Fruit fly (Drosophila melanogaster): ENCODE measurements around the gene Rcd-1.

Gene Rcd-1

DNA sequence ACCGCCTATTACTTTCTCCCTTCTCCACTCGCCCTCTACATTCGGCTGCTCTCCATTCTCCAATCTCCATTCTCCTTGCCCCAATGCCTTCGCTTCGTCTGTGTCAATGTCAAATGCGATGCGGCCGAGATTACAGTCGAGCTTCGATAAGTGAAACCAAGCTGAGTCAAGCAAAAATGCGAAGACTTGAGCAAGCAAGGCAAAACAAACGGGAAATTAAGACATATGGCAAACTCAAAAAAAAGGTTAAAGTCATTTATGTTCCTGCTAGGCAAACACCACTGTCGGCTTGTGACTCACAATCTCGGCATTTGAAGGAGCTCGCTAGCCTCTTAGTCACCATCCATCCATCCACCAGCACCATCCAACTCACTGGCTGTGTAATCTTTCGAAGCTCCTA, 29.8 kb downstream of the Rcd-1 start (continued):
- peak; percentile 86 for TF ChIP-seq CG4854 (GFP tag; optimal IDR thresholded peaks at IDR 0.05)
- peak; percentile 98 for TF ChIP-seq CG7786 (GFP tag; optimal IDR thresholded peaks at IDR 0.05)
- TF ChIP-seq pzg (GFP tag; optimal IDR thresholded peaks at IDR 0.05) = peak; percentile 19
- peak; percentile 90 for TF ChIP-seq YL-1 (GFP tag; optimal IDR thresholded peaks at IDR 0.05)
- peak; percentile 91 for TF ChIP-seq Vsx1 (GFP tag; optimal IDR thresholded peaks at IDR 0.05)
- TF ChIP-seq z (GFP tag; IDR thresholded peaks at IDR 0.05) = 0 out of 3 replicates have a peak, but pooled peaks have one; percentile 38
- peak; percentile 96 to 98 for TF ChIP-seq Pdp1 (GFP tag; optimal IDR thresholded peaks at IDR 0.05)
- TF ChIP-seq CG18476 (GFP tag; optimal IDR thresholded peaks at IDR 0.05) = peak; percentile 89
- peak; percentile 90 for TF ChIP-seq slp2 (GFP tag; optimal IDR thresholded peaks at IDR 0.05)
- TF ChIP-seq bbx (GFP tag; IDR thresholded peaks at IDR 0.05; ENCODE audit: partially characterized antibody) = no peak
- peak; percentile 78 for TF ChIP-seq sr (GFP tag; IDR thresholded peaks at IDR 0.05)
- TF ChIP-seq inv (GFP tag; IDR thresholded peaks at IDR 0.05; ENCODE audit: partially characterized antibody) = no peak
- peak; percentile 88 for TF ChIP-seq peb (GFP tag; IDR thresholded peaks at IDR 0.05)
- no peak for TF ChIP-seq CG13287 (GFP tag; IDR thresholded peaks at IDR 0.05; ENCODE audit: partially characterized antibody)
- peak; percentile 98 for TF ChIP-seq dmrt11E (tag; optimal IDR thresholded peaks at IDR 0.05)
- peak; percentile 90 for TF ChIP-seq B-H2 (GFP tag; optimal IDR thresholded peaks at IDR 0.05)
- TF ChIP-seq pan (optimal IDR thresholded peaks at IDR 0.05) = no peak
- peak in 1 of 2 experiments; percentile 92 for TF ChIP-seq pan (GFP tag; optimal IDR thresholded peaks at IDR 0.05 in 1 of 2, IDR thresholded peaks at IDR 0.05 in 1 of 2)
- TF ChIP-seq CG18011 (GFP tag; optimal IDR thresholded peaks at IDR 0.05) = peak; percentile 79
- peak; percentile 72; the same call in 1 of the 2 replicates for TF ChIP-seq toy (GFP tag; IDR thresholded peaks at IDR 0.05)
- TF ChIP-seq CG7963 (GFP tag; IDR thresholded peaks at IDR 0.05; ENCODE audit: partially characterized antibody) = no peak
- peak; percentile 100 for TF ChIP-seq grau (tag; optimal IDR thresholded peaks at IDR 0.05)
- TF ChIP-seq CG12659 (GFP tag; optimal IDR thresholded peaks at IDR 0.05) = peak; percentile 96
- TF ChIP-seq esg (GFP tag; conservative IDR thresholded peaks at IDR 0.05) = peak; percentile 94
- TF ChIP-seq CG15269 (tag; optimal IDR thresholded peaks at IDR 0.05) = peak; percentile 97
- TF ChIP-seq CG10209 (GFP tag; optimal IDR thresholded peaks at IDR 0.05) = peak; percentile 93
- no peak for TF ChIP-seq CG15479 (GFP tag; optimal IDR thresholded peaks at IDR 0.05)
- peak; percentile 54 for TF ChIP-seq MESR4 (GFP tag; optimal IDR thresholded peaks at IDR 0.05)
- TF ChIP-seq Atf6 (GFP tag; IDR thresholded peaks at IDR 0.05) = peak; percentile 94
- peak; percentile 18 for TF ChIP-seq BEAF-32 (GFP tag; optimal IDR thresholded peaks at IDR 0.05)
- TF ChIP-seq Bgb (GFP tag; IDR thresholded peaks at IDR 0.05; ENCODE audit: partially characterized antibody) = no peak
- peak; percentile 79 for TF ChIP-seq CG11695 (GFP tag; IDR thresholded peaks at IDR 0.05)
- peak; percentile 99 for TF ChIP-seq pros (GFP tag; optimal IDR thresholded peaks at IDR 0.05)
- peak; percentile 87 for TF ChIP-seq CG3281 (GFP tag; optimal IDR thresholded peaks at IDR 0.05)
- TF ChIP-seq NfI (GFP tag; optimal IDR thresholded peaks at IDR 0.05) = peak; percentile 98
- TF ChIP-seq CG10274 (GFP tag; optimal IDR thresholded peaks at IDR 0.05) = peak; percentile 86
- peak in 1 of 2 experiments; percentile 93 for TF ChIP-seq Hr78 (GFP tag; optimal IDR thresholded peaks at IDR 0.05)
- TF ChIP-seq jigr1 (GFP tag; IDR thresholded peaks at IDR 0.05) = peak; percentile 64; the same call in 2 of the 3 replicates
- peak; percentile 82 for TF ChIP-seq cato (GFP tag; optimal IDR thresholded peaks at IDR 0.05; ENCODE audit: borderline replicate concordance)
- peak; percentile 94 for TF ChIP-seq dm (GFP tag; optimal IDR thresholded peaks at IDR 0.05)
- TF ChIP-seq cg (GFP tag; optimal IDR thresholded peaks at IDR 0.05) = no peak
- peak; percentile 89 for TF ChIP-seq CG3838 (GFP tag; optimal IDR thresholded peaks at IDR 0.05)
- TF ChIP-seq Atf3 (GFP tag; optimal IDR thresholded peaks at IDR 0.05) = peak; percentile 97
- peak; percentile 93 to 96 for TF ChIP-seq Hr51 (GFP tag; optimal IDR thresholded peaks at IDR 0.05)
- peak; percentile 89 for TF ChIP-seq wor (GFP tag; IDR thresholded peaks at IDR 0.05)
- peak; percentile 87 for TF ChIP-seq grn (GFP tag; optimal IDR thresholded peaks at IDR 0.05)
- peak; percentile 12 to 67 for TF ChIP-seq insv (GFP tag; optimal IDR thresholded peaks at IDR 0.05)
- peak; percentile 98 for TF ChIP-seq Dip3 (GFP tag; optimal IDR thresholded peaks at IDR 0.05)
- TF ChIP-seq Oli (tag; optimal IDR thresholded peaks at IDR 0.05) = peak; percentile 96

Measured in whole organism, embryonic.